Fruit fly (Drosophila melanogaster): ENCODE data around the gene asun.

- TF ChIP-seq psq (optimal IDR thresholded peaks at IDR 0.05), result no peak
- no peak for TF ChIP-seq Myc (optimal IDR thresholded peaks at IDR 0.05)
- no peak for TF ChIP-seq Sin3A (optimal IDR thresholded peaks at IDR 0.05)
Measured at dm6 chr3R:16220050-16220670, 43.9 kb upstream of the asun start.
